Worm (Caenorhabditis elegans): ENCODE measurements around the gene clik-1.

clik-1 gene

DNA sequence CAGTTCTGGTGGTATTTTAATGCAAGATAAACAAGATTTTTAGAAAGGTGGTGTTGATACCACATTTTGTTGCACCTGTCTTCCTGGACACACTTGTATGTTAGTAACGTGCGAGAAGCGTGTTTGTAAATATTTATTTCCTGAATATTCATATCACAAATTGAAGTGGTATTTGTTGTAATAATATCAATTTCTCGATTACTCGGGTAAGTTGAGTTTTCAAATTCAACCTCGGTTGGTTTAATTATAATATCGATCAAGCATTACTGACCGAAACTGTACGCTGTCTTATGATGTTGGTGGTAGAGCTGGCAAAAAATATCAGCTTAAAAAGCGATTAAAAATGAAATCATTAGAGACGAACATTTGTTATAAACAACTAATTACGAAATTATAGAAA is 35.5 kb upstream of the clik-1 start, which contains the start of gene dmsr-11:
dmsr-11 (minus strand) TSS at position 101 of the 400 bp plus-strand sequence.
- TF ChIP-seq zag-1 (tag; optimal IDR thresholded peaks at IDR 0.05) (no peak), tbx-2 (tag; optimal IDR thresholded peaks at IDR 0.05) (no peak), C04F5.9 (tag; optimal IDR thresholded peaks at IDR 0.05) (no peak), nhr-28 (tag; optimal IDR thresholded peaks at IDR 0.05) (no peak), pag-3 (tag; optimal IDR thresholded peaks at IDR 0.05; ENCODE audit: borderline replicate concordance, insufficient read depth) (no peak), unc-62 (GFP tag; optimal IDR thresholded peaks at IDR 0.05) (no peak), unc-130 (tag; optimal IDR thresholded peaks at IDR 0.05) (no peak), unc-86 (tag; optimal IDR thresholded peaks at IDR 0.05) (no peak), ces-1 (GFP tag; optimal IDR thresholded peaks at IDR 0.05) (no peak), sptf-1 (tag; optimal IDR thresholded peaks at IDR 0.05) (no peak), egl-13 (tag; optimal IDR thresholded peaks at IDR 0.05) (no peak), nhr-77 (tag; optimal IDR thresholded peaks at IDR 0.05) (no peak)

DNA sequence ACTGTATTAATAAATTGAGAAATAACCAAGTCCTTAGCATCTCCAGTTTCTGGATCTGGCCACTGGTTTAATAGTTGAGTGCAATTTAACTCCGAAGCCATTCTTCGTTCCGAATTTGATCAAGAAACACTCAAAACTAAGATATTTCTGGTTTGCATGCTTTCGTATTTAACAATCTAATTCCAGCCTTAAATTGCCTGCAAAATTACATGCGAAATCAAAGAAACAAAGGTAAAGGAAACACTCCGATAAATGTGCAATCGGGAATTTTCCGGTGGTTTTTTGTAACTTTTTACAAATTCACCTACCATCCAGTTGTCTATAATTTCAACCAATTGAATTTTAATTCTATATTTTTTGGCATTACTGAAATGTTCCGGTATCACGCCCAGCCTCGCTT is 33.3 kb upstream of the clik-1 start, which contains the start of gene dmsr-10:
dmsr-10 (minus strand) TSS at position 101 of the 400 bp plus-strand sequence.
- no peak for TF ChIP-seq ama-1 (optimal IDR thresholded peaks at IDR 0.05)
- no peak for TF ChIP-seq alr-1 (tag; optimal IDR thresholded peaks at IDR 0.05; ENCODE audit: borderline replicate concordance)
- TF ChIP-seq efl-1 (optimal IDR thresholded peaks at IDR 0.05), result no peak
- TF ChIP-seq efl-1 (GFP tag; optimal IDR thresholded peaks at IDR 0.05 in 1 of 2), result peak in 1 of 2 experiments; percentile 71
- TF ChIP-seq tlp-1 (tag; optimal IDR thresholded peaks at IDR 0.05), result no peak
- TF ChIP-seq nhr-12 (tag; optimal IDR thresholded peaks at IDR 0.05), result no peak

DNA sequence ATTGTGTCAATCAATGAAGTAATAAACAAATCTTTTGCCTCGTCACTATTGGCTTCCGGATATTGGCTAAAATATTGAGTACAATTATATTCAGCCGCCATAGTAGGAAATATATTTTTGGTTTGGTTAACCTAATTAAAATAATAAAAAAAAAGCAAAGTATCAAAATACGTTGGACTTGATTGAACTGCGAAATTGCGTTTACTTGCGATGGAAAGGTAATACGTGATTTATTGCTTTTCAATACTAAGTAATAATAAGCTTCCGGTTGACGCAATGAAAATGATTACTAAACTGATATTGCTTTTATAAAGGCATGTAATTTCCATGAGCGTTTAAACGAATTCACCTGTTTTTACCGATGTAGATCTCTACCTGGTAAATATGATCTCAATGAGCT is 31.0 kb upstream of the clik-1 start, which contains the start of gene dmsr-9:
dmsr-9 (minus strand) TSS at position 101 of the 400 bp plus-strand sequence.
- TF ChIP-seq nhr-20 (tag; optimal IDR thresholded peaks at IDR 0.05) (no peak), fkh-8 (tag; optimal IDR thresholded peaks at IDR 0.05) (peak; percentile 30), lir-3 (tag; optimal IDR thresholded peaks at IDR 0.05; ENCODE audit: poor library complexity) (no peak), egl-13 (tag; optimal IDR thresholded peaks at IDR 0.05) (no peak)

DNA sequence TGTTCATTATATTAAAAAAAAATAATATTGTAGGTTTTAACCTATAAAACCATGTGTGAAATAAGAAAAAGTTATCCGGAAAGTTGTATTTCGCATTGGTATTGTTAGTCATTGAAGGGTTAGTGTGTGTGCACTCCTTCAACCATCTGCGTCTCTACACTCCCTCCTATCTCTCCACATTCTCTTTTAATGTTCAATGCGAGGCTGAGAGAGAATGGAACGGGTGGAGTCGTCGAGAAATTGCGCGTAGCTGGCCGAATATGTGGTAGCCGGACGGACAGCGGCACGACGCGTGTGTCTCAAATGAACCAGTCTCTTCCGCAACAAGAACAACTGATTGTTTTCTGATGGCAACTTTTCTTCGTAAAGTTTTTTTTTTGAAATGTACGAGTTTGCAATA is 28.4 kb upstream of the clik-1 start:
- TF ChIP-seq C34B4.2 (tag; optimal IDR thresholded peaks at IDR 0.05) (no peak), snu-23 (GFP tag; optimal IDR thresholded peaks at IDR 0.05) (peak; percentile 55), snpc-4 (tag; optimal IDR thresholded peaks at IDR 0.05) (peak; percentile 10), irx-1 (tag; optimal IDR thresholded peaks at IDR 0.05) (no peak), ceh-88 (GFP tag; IDR thresholded peaks at IDR 0.05) (no peak), pqm-1 (tag; optimal IDR thresholded peaks at IDR 0.05) (no peak), egl-13 (tag; optimal IDR thresholded peaks at IDR 0.05) (no peak), nhr-71 (tag; optimal IDR thresholded peaks at IDR 0.05) (peak; percentile 20), ets-5 (GFP tag; IDR thresholded peaks at IDR 0.05) (no peak), lin-14 (GFP tag; optimal IDR thresholded peaks at IDR 0.05) (peak; percentile 91), nhr-12 (tag; optimal IDR thresholded peaks at IDR 0.05) (no peak), nhr-237 (tag; optimal IDR thresholded peaks at IDR 0.05) (no peak), hlh-4 (tag; optimal IDR thresholded peaks at IDR 0.05) (no peak), tbx-2 (tag; optimal IDR thresholded peaks at IDR 0.05) (no peak), xbp-1 (tag; optimal IDR thresholded peaks at IDR 0.05) (peak; percentile 6), unc-130 (tag; optimal IDR thresholded peaks at IDR 0.05) (no peak), efl-3 (GFP tag; optimal IDR thresholded peaks at IDR 0.05) (no peak), ceh-82 (tag; optimal IDR thresholded peaks at IDR 0.05) (peak in 2 of 3 experiments; percentile 3 to 33), lin-15B (tag; optimal IDR thresholded peaks at IDR 0.05) (no peak), ceh-90 (tag; optimal IDR thresholded peaks at IDR 0.05) (no peak), C16A3.4 (tag; optimal IDR thresholded peaks at IDR 0.05) (no peak), lsy-2 (tag; optimal IDR thresholded peaks at IDR 0.05) (peak; percentile 3 to 13), ces-1 (GFP tag; optimal IDR thresholded peaks at IDR 0.05) (no peak), tlp-1 (tag; optimal IDR thresholded peaks at IDR 0.05) (no peak), ceh-8 (GFP tag; optimal IDR thresholded peaks at IDR 0.05) (no peak), mdl-1 (tag; optimal IDR thresholded peaks at IDR 0.05) (peak in 1 of 2 experiments; percentile 18), nhr-84 (tag; optimal IDR thresholded peaks at IDR 0.05) (no peak), unc-30 (tag; optimal IDR thresholded peaks at IDR 0.05) (no peak), nhr-20 (tag; optimal IDR thresholded peaks at IDR 0.05) (peak; percentile 22), elt-3 (tag; optimal IDR thresholded peaks at IDR 0.05) (no peak), Y116A8C.19 (tag; optimal IDR thresholded peaks at IDR 0.05; ENCODE audit: borderline replicate concordance) (no peak), ztf-11 (tag; optimal IDR thresholded peaks at IDR 0.05) (no peak), blmp-1 (tag; optimal IDR thresholded peaks at IDR 0.05) (peak; percentile 57), nhr-47 (tag; optimal IDR thresholded peaks at IDR 0.05) (peak; percentile 6)

All from whole organism, L1 larva.